Worm (Caenorhabditis elegans): ENCODE data around the gene zfp-1.

DNA sequence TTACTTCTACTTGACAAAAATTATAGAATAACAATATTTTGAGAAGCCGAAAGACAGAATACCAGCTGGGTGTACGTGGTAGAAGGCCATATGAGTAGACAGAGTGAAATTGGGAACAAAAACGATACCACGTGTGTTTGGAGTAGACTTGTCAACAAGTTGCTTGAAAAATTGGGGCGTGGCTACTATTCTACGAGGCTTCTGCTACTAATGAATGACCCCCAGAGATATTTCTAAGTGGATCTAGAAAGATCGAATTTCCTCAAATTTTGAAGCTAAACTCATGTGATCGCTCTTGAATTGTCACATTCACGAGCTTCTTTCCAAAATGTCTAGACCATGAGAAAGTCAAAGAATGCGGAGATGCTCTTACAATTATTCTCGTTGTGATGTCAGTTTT, 29.3 kb upstream of the zfp-1 start:
- TF ChIP-seq sea-1 (GFP tag; conservative IDR thresholded peaks at IDR 0.05): no peak
- no peak for TF ChIP-seq ama-1 (optimal IDR thresholded peaks at IDR 0.05)
- no peak for TF ChIP-seq F13C5.2 (tag; optimal IDR thresholded peaks at IDR 0.05)
- no peak for TF ChIP-seq pes-1 (GFP tag; IDR thresholded peaks at IDR 0.05)
- TF ChIP-seq ceh-36 (tag; optimal IDR thresholded peaks at IDR 0.05): no peak
- TF ChIP-seq flt-1 (GFP tag; IDR thresholded peaks at IDR 0.05): no peak
- no peak for TF ChIP-seq tra-4 (tag; optimal IDR thresholded peaks at IDR 0.05)
- TF ChIP-seq hnd-1 (tag; optimal IDR thresholded peaks at IDR 0.05): no peak

Data from whole organism, early embryonic.